Worm (Caenorhabditis elegans): ENCODE data around the gene Y64H9A.2.

The Y64H9A.2 gene

DNA sequence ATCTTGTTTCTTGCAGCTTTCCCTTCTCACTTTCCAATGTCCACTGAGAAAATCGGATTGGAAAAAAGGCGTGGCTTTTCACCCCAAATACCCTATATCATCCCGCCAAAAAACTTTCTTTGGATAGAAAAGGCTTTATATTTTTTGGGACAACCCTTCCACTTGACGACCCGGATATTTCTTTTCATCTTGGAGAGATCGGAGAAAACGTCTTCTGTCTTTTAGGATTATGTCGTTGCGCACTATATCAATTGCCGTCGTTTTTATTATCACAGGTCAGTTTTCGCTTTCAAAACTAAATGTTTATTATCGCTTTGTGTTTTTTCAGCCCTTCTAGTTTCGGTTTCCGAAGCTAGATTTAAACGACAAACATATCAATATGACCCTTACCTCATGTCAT is at the start of gene Y64H9A.2:
TSS of gene Y64H9A.2 (plus strand) at position 90 of the 400 bp plus-strand sequence.
- TF ChIP-seq unc-62 (GFP tag; optimal IDR thresholded peaks at IDR 0.05 in 1 of 2) (peak in 1 of 2 experiments; percentile 30), unc-62 (tag; optimal IDR thresholded peaks at IDR 0.05) (no peak), attf-4 (tag; optimal IDR thresholded peaks at IDR 0.05) (no peak), lin-1 (GFP tag; IDR thresholded peaks at IDR 0.05) (no peak)

DNA sequence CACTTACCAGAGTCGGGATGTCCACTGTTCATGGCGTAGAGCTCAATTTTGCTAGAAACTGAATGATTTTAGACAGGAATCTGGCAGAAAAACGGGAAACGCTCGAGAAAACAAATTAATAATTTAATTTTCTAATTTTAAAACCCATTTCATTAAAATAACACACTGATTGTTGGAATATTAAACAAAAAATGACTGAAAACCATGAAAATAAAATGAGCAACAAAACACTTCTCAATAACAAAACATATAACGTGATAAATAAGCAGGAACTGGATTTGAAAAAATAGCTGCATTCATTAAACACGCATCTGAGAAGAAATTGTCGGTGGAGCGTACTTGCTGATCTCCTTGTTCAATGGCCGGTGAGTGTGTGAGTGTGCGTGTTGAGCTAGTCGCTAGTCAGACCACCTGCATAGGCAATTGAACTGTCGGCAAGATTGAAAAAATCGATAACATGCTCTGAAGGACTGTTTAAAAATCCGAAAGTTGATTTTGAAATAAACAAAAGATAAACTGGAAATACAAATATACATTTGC is 46.2 kb upstream of the Y64H9A.2 start, which contains the start of gene ZC8.6:
TSS of gene ZC8.6 (minus strand) at position 51 of the 540 bp plus-strand sequence.
- TF ChIP-seq Y75B8A.6 (GFP tag; IDR thresholded peaks at IDR 0.05) (no peak), madf-5 (GFP tag; IDR thresholded peaks at IDR 0.05) (no peak), mdl-1 (tag; optimal IDR thresholded peaks at IDR 0.05) (peak in 1 of 2 experiments; percentile 33), lim-7 (GFP tag; IDR thresholded peaks at IDR 0.05) (no peak), nhr-41 (GFP tag; IDR thresholded peaks at IDR 0.05) (no peak), zip-2 (tag; optimal IDR thresholded peaks at IDR 0.05) (no peak), pha-4 (GFP tag; IDR thresholded peaks at IDR 0.05) (no peak), pha-4 (tag; optimal IDR thresholded peaks at IDR 0.05) (no peak), daf-19 (GFP tag; conservative IDR thresholded peaks at IDR 0.05) (no peak), R02D3.7 (tag; optimal IDR thresholded peaks at IDR 0.05) (no peak), fos-1 (tag; optimal IDR thresholded peaks at IDR 0.05) (no peak), ceh-28 (tag; optimal IDR thresholded peaks at IDR 0.05) (no peak), lin-39 (tag; optimal IDR thresholded peaks at IDR 0.05) (no peak), nhr-77 (tag; optimal IDR thresholded peaks at IDR 0.05) (peak; percentile 58), tra-1 (GFP tag; IDR thresholded peaks at IDR 0.05) (no peak), zag-1 (tag; optimal IDR thresholded peaks at IDR 0.05) (no peak), ZK546.5 (tag; optimal IDR thresholded peaks at IDR 0.05) (no peak), nhr-11 (tag; optimal IDR thresholded peaks at IDR 0.05) (peak; percentile 20), ztf-7 (tag; optimal IDR thresholded peaks at IDR 0.05) (no peak), gei-8 (GFP tag; optimal IDR thresholded peaks at IDR 0.05) (no peak), F37D6.2 (tag; optimal IDR thresholded peaks at IDR 0.05) (no peak), unc-62 (GFP tag; optimal IDR thresholded peaks at IDR 0.05 in 1 of 2) (no peak), unc-62 (tag; optimal IDR thresholded peaks at IDR 0.05) (no peak), ceh-82 (tag; optimal IDR thresholded peaks at IDR 0.05) (no peak), dmd-6 (GFP tag; IDR thresholded peaks at IDR 0.05) (no peak; the same call in 1 of the 2 replicates), ceh-62 (tag; optimal IDR thresholded peaks at IDR 0.05) (no peak), snpc-1.2 (GFP tag; IDR thresholded peaks at IDR 0.05) (no peak), F10B5.3 (tag; optimal IDR thresholded peaks at IDR 0.05) (no peak), php-3 (GFP tag; IDR thresholded peaks at IDR 0.05) (no peak), arid-1 (GFP tag; conservative IDR thresholded peaks at IDR 0.05) (no peak), aha-1 (tag) (no peak), mxl-2 (GFP tag; conservative IDR thresholded peaks at IDR 0.05) (no peak), tag-97 (GFP tag; IDR thresholded peaks at IDR 0.05) (no peak), lir-3 (tag; optimal IDR thresholded peaks at IDR 0.05) (no peak), nhr-76 (tag; optimal IDR thresholded peaks at IDR 0.05) (no peak), daf-8 (GFP tag; IDR thresholded peaks at IDR 0.05) (no peak), ceh-32 (tag; optimal IDR thresholded peaks at IDR 0.05; ENCODE audit: poor library complexity) (no peak), T20F7.1 (GFP tag; optimal IDR thresholded peaks at IDR 0.05) (no peak), dmd-8 (GFP tag; IDR thresholded peaks at IDR 0.05) (no peak), zfp-2 (tag; optimal IDR thresholded peaks at IDR 0.05) (no peak), F49E8.2 (tag; optimal IDR thresholded peaks at IDR 0.05; ENCODE audit: borderline replicate concordance) (no peak), lin-15B (tag; optimal IDR thresholded peaks at IDR 0.05) (no peak), aly-2 (tag; optimal IDR thresholded peaks at IDR 0.05) (no peak), madf-9 (GFP tag; conservative IDR thresholded peaks at IDR 0.05) (no peak), snpc-4 (tag; optimal IDR thresholded peaks at IDR 0.05) (no peak), dmd-9 (GFP tag; IDR thresholded peaks at IDR 0.05) (no peak), nhr-28 (tag; optimal IDR thresholded peaks at IDR 0.05) (peak; percentile 58), saeg-2 (GFP tag; IDR thresholded peaks at IDR 0.05) (no peak), attf-4 (tag; optimal IDR thresholded peaks at IDR 0.05) (no peak), egl-43 (GFP tag; IDR thresholded peaks at IDR 0.05) (no peak), ama-1 (optimal IDR thresholded peaks at IDR 0.05) (no peak)
